Worm (Caenorhabditis elegans) whole organism, young adult: ENCODE data around the gene mesp-1.

ENCODE experiments used
- F10E7.11 ChIP-seq: sonication (generic microtip); optimal IDR thresholded peaks from 2 replicates; lab custom pipeline; 2017; ENCODE audit warnings: mild to moderate bottlenecking, missing genetic modification characterization, moderate library complexity, missing compliant biosample characterization
- F23B12.7 ChIP-seq: sonication (generic microtip); optimal IDR thresholded peaks from 2 replicates; lab custom pipeline; 2017; ENCODE audit warnings: missing genetic modification characterization, mild to moderate bottlenecking, missing compliant biosample characterization, antibody characterized with exemption, moderate library complexity; ENCODE audit not compliant: insufficient read depth
- F49E8.2 ChIP-seq: sonication (generic microtip); optimal IDR thresholded peaks from 3 replicates; lab custom pipeline; 2017; ENCODE audit warnings: missing genetic modification characterization, mild to moderate bottlenecking, missing compliant biosample characterization, antibody characterized with exemption, moderate library complexity; ENCODE audit not compliant: insufficient read depth
- F52B5.7 ChIP-seq: sonication (generic microtip); optimal IDR thresholded peaks from 2 replicates; lab custom pipeline; 2016; ENCODE audit warnings: mild to moderate bottlenecking, missing genetic modification characterization, missing compliant biosample characterization
- F55B11.4 ChIP-seq: sonication (generic microtip); optimal IDR thresholded peaks from 2 replicates; lab custom pipeline; 2016; ENCODE audit warnings: missing compliant biosample characterization, missing genetic modification characterization, borderline replicate concordance; ENCODE audit not compliant: insufficient read depth
- T26A5.8 ChIP-seq: sonication (generic microtip); optimal IDR thresholded peaks from 2 replicates; lab custom pipeline; 2016; ENCODE audit warnings: missing genetic modification characterization, missing compliant biosample characterization
- Y56A3A.18 ChIP-seq: fragments of 200-800 bp; sonication (Bioruptor generic); IDR thresholded peaks from 2 replicates; pipeline ENCODE4 v1.3.6; 2022; ENCODE audit warnings: missing genetic modification reagents, missing genetic modification characterization, missing compliant biosample characterization
- Y67H2A.10 ChIP-seq: fragments of 200-800 bp; sonication (Bioruptor generic); conservative IDR thresholded peaks from 2 replicates; pipeline ENCODE4 v1.3.6; 2022; ENCODE audit warnings: missing genetic modification reagents, missing genetic modification characterization, missing compliant biosample characterization
- Y79H2A.3 ChIP-seq: fragments of 200-800 bp; sonication (Bioruptor generic); conservative IDR thresholded peaks from 2 replicates; pipeline ENCODE4 v1.3.6; 2022; ENCODE audit warnings: missing genetic modification reagents, missing genetic modification characterization, missing compliant biosample characterization
- ZK185.1 ChIP-seq: sonication (generic microtip); optimal IDR thresholded peaks from 2 replicates; lab custom pipeline; 2016; ENCODE audit warnings: mild to moderate bottlenecking, missing genetic modification characterization, missing compliant biosample characterization; ENCODE audit not compliant: poor library complexity, severe bottlenecking
- athp-1 ChIP-seq: sonication (generic microtip); optimal IDR thresholded peaks from 2 replicates; lab custom pipeline; 2017; ENCODE audit warnings: mild to moderate bottlenecking, missing genetic modification characterization, missing compliant biosample characterization
- bed-1 ChIP-seq: fragments of 200-800 bp; sonication (Bioruptor generic); IDR thresholded peaks from 2 replicates; pipeline ENCODE4 v1.3.6; 2022; ENCODE audit warnings: missing genetic modification reagents, missing genetic modification characterization, missing compliant biosample characterization
- cebp-2 ChIP-seq: fragments of 200-800 bp; sonication (Bioruptor generic); IDR thresholded peaks from 2 replicates; pipeline ENCODE4 v1.3.6; 2022; ENCODE audit warnings: missing genetic modification characterization, missing compliant biosample characterization
- ceh-27 ChIP-seq: fragments of 200-800 bp; sonication (Bioruptor generic); optimal IDR thresholded peaks from 2 replicates; lab custom pipeline; 2018; ENCODE audit warnings: mild to moderate bottlenecking, missing genetic modification characterization, moderate library complexity, missing compliant biosample characterization
- ceh-58 ChIP-seq: fragments of 200-800 bp; sonication (Bioruptor generic); IDR thresholded peaks from 2 replicates; pipeline ENCODE4 v1.3.6; 2022; ENCODE audit warnings: missing genetic modification characterization, missing compliant biosample characterization
- ceh-79 ChIP-seq: sonication (generic microtip); optimal IDR thresholded peaks from 2 replicates; lab custom pipeline; 2017; ENCODE audit warnings: mild to moderate bottlenecking, missing genetic modification characterization, missing compliant biosample characterization
- ceh-91 ChIP-seq: fragments of 200-800 bp; sonication (Bioruptor generic); IDR thresholded peaks from 2 replicates; pipeline ENCODE4 v1.3.6; 2022; ENCODE audit warnings: missing genetic modification reagents, missing genetic modification characterization, missing compliant biosample characterization
- dpff-1 ChIP-seq: sonication (generic microtip); optimal IDR thresholded peaks from 2 replicates; lab custom pipeline; 2017; ENCODE audit warnings: mild to moderate bottlenecking, missing genetic modification characterization, missing compliant biosample characterization
- dpl-1 ChIP-seq: fragments of 150-350 bp; optimal IDR thresholded peaks from 2 replicates; lab custom pipeline; 2014; ENCODE audit warnings: missing biosample characterization, missing genetic modification reagents, missing genetic modification characterization
- efl-1 ChIP-seq: fragments of 150-350 bp; optimal IDR thresholded peaks from 2 replicates; lab custom pipeline; 2014; ENCODE audit warnings: missing biosample characterization, missing genetic modification reagents, missing genetic modification characterization
- egl-44 ChIP-seq: fragments of 200-800 bp; sonication (Bioruptor generic); IDR thresholded peaks from 2 replicates; pipeline ENCODE4 v1.3.6; 2022; ENCODE audit warnings: missing genetic modification reagents, missing genetic modification characterization, missing compliant biosample characterization
- ekl-4 ChIP-seq: fragments of 200-800 bp; sonication (Bioruptor generic); IDR thresholded peaks from 2 replicates; pipeline ENCODE4 v1.3.6; 2022; ENCODE audit warnings: missing genetic modification reagents, missing genetic modification characterization, missing compliant biosample characterization
- ets-4 ChIP-seq: fragments of 200-800 bp; sonication (Bioruptor generic); optimal IDR thresholded peaks from 2 replicates; lab custom pipeline; 2018; ENCODE audit warnings: mild to moderate bottlenecking, missing genetic modification characterization, missing compliant biosample characterization
- gei-17 ChIP-seq: fragments of 200-800 bp; sonication (Bioruptor generic); optimal IDR thresholded peaks from 2 replicates; lab custom pipeline; 2018; ENCODE audit warnings: mild to moderate bottlenecking, missing genetic modification characterization, missing compliant biosample characterization
- him-1 ChIP-seq: sonication (generic microtip); optimal IDR thresholded peaks from 2 replicates; lab custom pipeline; 2016; ENCODE audit warnings: missing genotype, missing genetic modification reagents, missing genetic modification characterization, missing compliant biosample characterization
- hmg-1.2 ChIP-seq: fragments of 200-800 bp; sonication (Bioruptor generic); IDR thresholded peaks from 2 replicates; pipeline ENCODE4 v1.3.6; 2022; ENCODE audit warnings: missing genetic modification reagents, missing genetic modification characterization, missing compliant biosample characterization
- hmg-20 ChIP-seq: fragments of 200-800 bp; sonication (Bioruptor generic); IDR thresholded peaks from 2 replicates; pipeline ENCODE4 v1.3.6; 2022; ENCODE audit warnings: missing genetic modification reagents, missing genetic modification characterization, missing compliant biosample characterization
- hrde-1 ChIP-seq: sonication (generic microtip); optimal IDR thresholded peaks from 2 replicates; lab custom pipeline; 2016; ENCODE audit warnings: missing genetic modification characterization, mild to moderate bottlenecking, missing compliant biosample characterization, moderate library complexity, missing genotype, missing genetic modification reagents, borderline replicate concordance
- hsf-1 ChIP-seq: fragments of 200-800 bp; sonication (Bioruptor generic); IDR thresholded peaks from 2 replicates; pipeline ENCODE4 v1.3.6; 2022; ENCODE audit warnings: missing genetic modification reagents, missing genetic modification characterization, missing compliant biosample characterization
- lin-26 ChIP-seq: fragments of 200-800 bp; sonication (Bioruptor generic); IDR thresholded peaks from 2 replicates; pipeline ENCODE4 v1.3.6; 2022; ENCODE audit warnings: missing genetic modification reagents, missing genetic modification characterization, missing compliant biosample characterization
- lin-35 ChIP-seq, 3 experiments: fragments of 150-350 bp in 2 of 3; sonication (generic microtip) in 1 of 3; optimal IDR thresholded peaks; 2 replicates each; lab custom pipeline; 2014 to 2018; ENCODE audit warnings: missing biosample characterization in 3 of 3, missing genetic modification characterization in 3 of 3, missing genetic modification reagents in 3 of 3
- mxl-1 ChIP-seq: sonication (generic microtip); optimal IDR thresholded peaks from 2 replicates; lab custom pipeline; 2016; ENCODE audit warnings: missing genetic modification characterization, missing compliant biosample characterization
- nfya-2 ChIP-seq: fragments of 200-800 bp; sonication (Bioruptor generic); IDR thresholded peaks from 2 replicates; pipeline ENCODE4 v1.3.6; 2022; ENCODE audit warnings: missing genetic modification reagents, missing genetic modification characterization, missing compliant biosample characterization
- nhr-120 ChIP-seq: fragments of 200-800 bp; sonication (Bioruptor generic); IDR thresholded peaks from 2 replicates; pipeline ENCODE4 v1.3.6; 2022; ENCODE audit warnings: missing genetic modification characterization, missing compliant biosample characterization
- nhr-179 ChIP-seq: sonication (generic microtip); optimal IDR thresholded peaks from 2 replicates; lab custom pipeline; 2016; ENCODE audit warnings: mild to moderate bottlenecking, missing genetic modification characterization, missing compliant biosample characterization
- nhr-27 ChIP-seq: fragments of 200-800 bp; sonication (Bioruptor generic); optimal IDR thresholded peaks from 2 replicates; lab custom pipeline; 2018; ENCODE audit warnings: mild to moderate bottlenecking, missing genetic modification characterization, moderate library complexity, missing compliant biosample characterization
- nhr-90 ChIP-seq: sonication (generic microtip); optimal IDR thresholded peaks from 2 replicates; lab custom pipeline; 2016; ENCODE audit warnings: missing genotype, mild to moderate bottlenecking, missing genetic modification characterization, missing compliant biosample characterization
- repo-1 ChIP-seq: sonication (generic microtip); optimal IDR thresholded peaks from 2 replicates; lab custom pipeline; 2017; ENCODE audit warnings: mild to moderate bottlenecking, missing genetic modification characterization, missing compliant biosample characterization
- rpc-1 ChIP-seq, 2 experiments: fragments of 150-350 bp in 1 of 2; sonication (generic microtip) in 1 of 2; optimal IDR thresholded peaks; 2 replicates each; lab custom pipeline; 2014 to 2018; ENCODE audit warnings: missing biosample characterization in 1 of 2, missing genetic modification characterization in 1 of 2, missing genetic modification reagents in 1 of 2, missing genotype in 1 of 2
- sea-2 ChIP-seq: fragments of 200-800 bp; sonication (Bioruptor generic); IDR thresholded peaks from 2 replicates; pipeline ENCODE4 v1.3.6; 2022; ENCODE audit warnings: missing genetic modification characterization, missing compliant biosample characterization
- snpc-3.4 ChIP-seq: sonication (generic microtip); optimal IDR thresholded peaks from 2 replicates; lab custom pipeline; 2017; ENCODE audit warnings: missing genetic modification characterization, mild to moderate bottlenecking, missing compliant biosample characterization, antibody characterized with exemption, moderate library complexity, missing genotype, missing genetic modification reagents
- somi-1 ChIP-seq: fragments of 200-800 bp; sonication (Bioruptor generic); optimal IDR thresholded peaks from 2 replicates; lab custom pipeline; 2018; ENCODE audit warnings: mild to moderate bottlenecking, missing genetic modification characterization, missing compliant biosample characterization
- sptf-2 ChIP-seq: fragments of 200-800 bp; sonication (Bioruptor generic); optimal IDR thresholded peaks from 2 replicates; lab custom pipeline; 2018; ENCODE audit warnings: mild to moderate bottlenecking, missing genetic modification characterization, missing compliant biosample characterization
- tbx-9 ChIP-seq: sonication (generic microtip); optimal IDR thresholded peaks from 2 replicates; lab custom pipeline; 2016; ENCODE audit warnings: borderline replicate concordance, missing genetic modification characterization, inconsistent platforms, missing compliant biosample characterization
- tlf-1 ChIP-seq: fragments of 200-800 bp; sonication (Bioruptor generic); optimal IDR thresholded peaks from 2 replicates; lab custom pipeline; 2018; ENCODE audit warnings: mild to moderate bottlenecking, missing genetic modification characterization, missing compliant biosample characterization
- unc-130 ChIP-seq: sonication (generic microtip); optimal IDR thresholded peaks from 2 replicates; lab custom pipeline; 2016; ENCODE audit warnings: missing genetic modification reagents, missing genetic modification characterization, missing compliant biosample characterization
- xnd-1 ChIP-seq: sonication (generic microtip); optimal IDR thresholded peaks from 2 replicates; lab custom pipeline; 2016; ENCODE audit warnings: missing genotype, missing genetic modification reagents, missing genetic modification characterization, missing compliant biosample characterization
- zfh-2 ChIP-seq: fragments of 200-800 bp; sonication (Bioruptor generic); conservative IDR thresholded peaks from 2 replicates; pipeline ENCODE4 v1.3.6; 2022; ENCODE audit warnings: missing genetic modification reagents, missing genetic modification characterization, missing compliant biosample characterization
- ztf-22 ChIP-seq: fragments of 200-800 bp; sonication (Bioruptor generic); optimal IDR thresholded peaks from 2 replicates; lab custom pipeline; 2018; ENCODE audit warnings: mild to moderate bottlenecking, missing genetic modification characterization, moderate library complexity, missing compliant biosample characterization

Gene mesp-1

DNA sequence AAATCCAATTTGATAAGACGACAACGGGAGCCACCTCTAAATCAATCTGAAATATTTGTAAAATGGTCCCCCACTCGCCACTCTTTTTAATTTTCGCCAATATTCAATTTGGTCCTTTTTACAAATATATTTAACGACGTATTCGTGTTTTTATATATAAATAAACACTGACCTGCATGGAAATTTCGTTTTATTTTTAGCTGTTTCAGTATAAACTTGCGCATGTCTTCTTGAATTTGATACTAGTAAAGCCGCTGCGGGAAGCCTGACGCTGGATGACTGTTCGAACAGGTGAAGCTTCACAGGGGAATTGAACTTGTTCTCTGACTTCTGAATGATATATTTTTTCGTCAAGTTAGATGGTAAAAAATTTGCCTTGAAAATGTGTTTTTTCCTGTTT, 15.4 kb downstream of the mesp-1 start:
- no peak for TF ChIP-seq F52B5.7 (tag; lab: Kevin White, UChicago)
- no peak for TF ChIP-seq cebp-2
- TF ChIP-seq hmg-20 (GFP tag; lab: Robert Waterston, UW) = no peak
- no peak for TF ChIP-seq mxl-1 (tag; lab: Kevin White, UChicago)
- no peak for TF ChIP-seq efl-1
- no peak for TF ChIP-seq ceh-58 (GFP tag; lab: Robert Waterston, UW)
- peak; percentile 28 for TF ChIP-seq snpc-3.4
- no peak for TF ChIP-seq nhr-179 (tag; lab: Kevin White, UChicago)
- TF ChIP-seq egl-44 (GFP tag; lab: Robert Waterston, UW) = no peak
- TF ChIP-seq Y79H2A.3 = peak; percentile 77; the same call in 1 of the 2 replicates
- no peak for TF ChIP-seq somi-1 (GFP tag; lab: Kevin White, UChicago)
- peak; percentile 4 for TF ChIP-seq athp-1 (tag; lab: Kevin White, UChicago)
- no peak for TF ChIP-seq hmg-1.2 (GFP tag; lab: Robert Waterston, UW)
- no peak for TF ChIP-seq Y67H2A.10 (GFP tag; lab: Robert Waterston, UW)
- TF ChIP-seq gei-17 (GFP tag; lab: Kevin White, UChicago) = no peak
- TF ChIP-seq F23B12.7 (tag; lab: Kevin White, UChicago) = no peak
- no peak for TF ChIP-seq ets-4
- no peak for TF ChIP-seq tlf-1 (GFP tag; lab: Kevin White, UChicago)
- TF ChIP-seq ZK185.1 (tag; lab: Kevin White, UChicago) = no peak
- no peak for TF ChIP-seq ztf-22
- TF ChIP-seq nhr-90 (tag; lab: Kevin White, UChicago) = no peak
- no peak for TF ChIP-seq F10E7.11 (tag; lab: Kevin White, UChicago)
- TF ChIP-seq ekl-4 = no peak
- 0 out of 2 replicates have a peak, but pooled peaks have one; percentile 35 for TF ChIP-seq lin-26
- TF ChIP-seq F49E8.2 = no peak
- TF ChIP-seq lin-35 (GFP tag; optimal IDR thresholded peaks at IDR 0.05; lab: Kevin White, UChicago) = no peak
- TF ChIP-seq T26A5.8 (tag; lab: Kevin White, UChicago) = no peak
- TF ChIP-seq hrde-1 = peak; percentile 87
- TF ChIP-seq nhr-120 (GFP tag; lab: Robert Waterston, UW) = no peak
- no peak for TF ChIP-seq nfya-2
- no peak for TF ChIP-seq xnd-1 (tag; lab: Kevin White, UChicago)
- no peak for TF ChIP-seq sptf-2 (GFP tag; lab: Kevin White, UChicago)
- TF ChIP-seq unc-130 = peak; percentile 15
- no peak for TF ChIP-seq dpl-1 (GFP tag; lab: Kevin White, UChicago)
- no peak for TF ChIP-seq sea-2
- no peak for TF ChIP-seq tbx-9
- no peak for TF ChIP-seq ceh-27 (GFP tag; lab: Kevin White, UChicago)
- TF ChIP-seq repo-1 = peak; percentile 42
- TF ChIP-seq ceh-91 (GFP tag; lab: Robert Waterston, UW) = no peak
- TF ChIP-seq F55B11.4 (tag; lab: Kevin White, UChicago) = no peak
- TF ChIP-seq nhr-27 (tag; lab: Kevin White, UChicago) = no peak
- TF ChIP-seq zfh-2 (GFP tag; lab: Robert Waterston, UW) = no peak
- TF ChIP-seq dpff-1 (tag; lab: Kevin White, UChicago) = no peak
- TF ChIP-seq rpc-1 (optimal IDR thresholded peaks at IDR 0.05; lab: Kevin White, UChicago) = no peak
- no peak for TF ChIP-seq rpc-1 (tag; optimal IDR thresholded peaks at IDR 0.05; lab: Kevin White, UChicago)
- no peak for TF ChIP-seq Y56A3A.18
- no peak for TF ChIP-seq bed-1 (GFP tag; lab: Robert Waterston, UW)
- no peak for TF ChIP-seq ceh-79 (tag; lab: Kevin White, UChicago)
- TF ChIP-seq hsf-1 = no peak
- TF ChIP-seq him-1 (tag; lab: Kevin White, UChicago) = no peak
